Worm (Caenorhabditis elegans): ENCODE data around the gene npr-43.

npr-43 gene

ce11 chrV:14354258-14354877 lies 24.5 kb downstream of the npr-43 start, which contains the start of gene Y49A3A.3 (continued):
- TF ChIP-seq athp-1 (tag; optimal IDR thresholded peaks at IDR 0.05) (peak; percentile 88), repo-1 (tag; optimal IDR thresholded peaks at IDR 0.05) (peak; percentile 95), lin-26 (GFP tag; IDR thresholded peaks at IDR 0.05) (0 out of 2 replicates have a peak, but pooled peaks have one; percentile 19), K12H6.12 (tag; optimal IDR thresholded peaks at IDR 0.05) (no peak), sdz-38 (tag; optimal IDR thresholded peaks at IDR 0.05) (no peak), bed-1 (GFP tag; IDR thresholded peaks at IDR 0.05) (no peak), hmg-1.2 (GFP tag; IDR thresholded peaks at IDR 0.05) (peak; percentile 23; the same call in 1 of the 2 replicates), tbp1 (GFP tag; optimal IDR thresholded peaks at IDR 0.05) (peak; percentile 54), madf-6 (GFP tag; IDR thresholded peaks at IDR 0.05) (peak; percentile 56), F10E7.11 (tag; optimal IDR thresholded peaks at IDR 0.05) (peak; percentile 48), lir-1 (GFP tag; conservative IDR thresholded peaks at IDR 0.05) (no peak), dox-1 (GFP tag; IDR thresholded peaks at IDR 0.05) (peak; percentile 34; the same call in 1 of the 2 replicates), mcd-1 (GFP tag; IDR thresholded peaks at IDR 0.05) (peak; percentile 49), B0019.2 (GFP tag; conservative IDR thresholded peaks at IDR 0.05) (no peak), somi-1 (GFP tag; optimal IDR thresholded peaks at IDR 0.05) (no peak), ceh-100 (GFP tag; IDR thresholded peaks at IDR 0.05) (peak; percentile 66), hsf-1 (GFP tag; IDR thresholded peaks at IDR 0.05) (peak; percentile 17; the same call in 1 of the 2 replicates), nhr-120 (GFP tag; IDR thresholded peaks at IDR 0.05) (no peak), ztf-22 (GFP tag; optimal IDR thresholded peaks at IDR 0.05) (peak; percentile 16), B0035.1 (tag; optimal IDR thresholded peaks at IDR 0.05) (peak; percentile 65), ztf-28 (GFP tag; IDR thresholded peaks at IDR 0.05) (no peak), fkh-3 (tag; optimal IDR thresholded peaks at IDR 0.05) (peak; percentile 63), madf-10 (tag; optimal IDR thresholded peaks at IDR 0.05) (peak; percentile 34), attf-5 (GFP tag; optimal IDR thresholded peaks at IDR 0.05) (peak; percentile 43), mel-28 (tag; optimal IDR thresholded peaks at IDR 0.05; ENCODE audit: borderline replicate concordance) (peak; percentile 46), ceh-79 (tag; optimal IDR thresholded peaks at IDR 0.05) (peak; percentile 89)

ce11 chrV:14352032-14352431 lies 26.9 kb downstream of the npr-43 start:
- peak in 1 of 2 experiments; percentile 9 for TF ChIP-seq let-607 (tag; optimal IDR thresholded peaks at IDR 0.05)
- no peak for TF ChIP-seq mel-28 (tag; optimal IDR thresholded peaks at IDR 0.05; ENCODE audit: borderline replicate concordance)
- 0 out of 2 replicates have a peak, but pooled peaks have one; percentile 11 for TF ChIP-seq dox-1 (GFP tag; IDR thresholded peaks at IDR 0.05)
- TF ChIP-seq egl-18 (GFP tag; IDR thresholded peaks at IDR 0.05), result 0 out of 2 replicates have a peak, but pooled peaks have one; percentile 13
- 0 out of 2 replicates have a peak, but pooled peaks have one; percentile 9 for TF ChIP-seq lin-26 (GFP tag; IDR thresholded peaks at IDR 0.05)
- TF ChIP-seq lin-40 (tag; optimal IDR thresholded peaks at IDR 0.05), result no peak
- TF ChIP-seq zfh-2 (GFP tag; conservative IDR thresholded peaks at IDR 0.05), result peak; percentile 49; the same call in 1 of the 2 replicates
- TF ChIP-seq somi-1 (GFP tag; optimal IDR thresholded peaks at IDR 0.05), result no peak
- no peak for TF ChIP-seq B0261.1 (tag; optimal IDR thresholded peaks at IDR 0.05)
- no peak for TF ChIP-seq ztf-26 (tag; optimal IDR thresholded peaks at IDR 0.05)
- TF ChIP-seq ztf-22 (GFP tag; optimal IDR thresholded peaks at IDR 0.05), result no peak
- peak; percentile 27 for TF ChIP-seq dpff-1 (tag; optimal IDR thresholded peaks at IDR 0.05)
- TF ChIP-seq madf-3 (GFP tag; IDR thresholded peaks at IDR 0.05), result peak; percentile 27; the same call in 1 of the 2 replicates
- TF ChIP-seq nfyb-1 (GFP tag; IDR thresholded peaks at IDR 0.05), result 0 out of 2 replicates have a peak, but pooled peaks have one; percentile 23
- TF ChIP-seq lsl-1 (GFP tag; optimal IDR thresholded peaks at IDR 0.05), result no peak
- TF ChIP-seq K11D2.4 (GFP tag; IDR thresholded peaks at IDR 0.05), result 0 out of 2 replicates have a peak, but pooled peaks have one; percentile 21

All from whole organism, young adult.